Fruit fly (Drosophila melanogaster) whole organism, prepupa: ENCODE data around the gene CG34258.

ENCODE experiments used
- CG15336 ChIP-seq: fragments of 200-800 bp; sonication (Bioruptor generic); IDR thresholded peaks from 2 replicates; pipeline ENCODE4 v1.3.6; 2022; ENCODE audit warnings: missing biosample characterization, missing genetic modification characterization
- CG6276 ChIP-seq: fragments of 200-800 bp; sonication (Bioruptor generic); optimal IDR thresholded peaks from 2 replicates; lab custom pipeline; 2017; ENCODE audit warnings: missing biosample characterization, mild to moderate bottlenecking, missing genetic modification characterization
- CG8119 ChIP-seq: fragments of 200-800 bp; sonication (Bioruptor generic); IDR thresholded peaks from 3 replicates; pipeline ENCODE4 v1.3.6; 2022; ENCODE audit warnings: missing biosample characterization, missing genetic modification characterization
- Ets21C ChIP-seq: fragments of 200-800 bp; sonication (Bioruptor generic); optimal IDR thresholded peaks from 3 replicates; lab custom pipeline; 2016; ENCODE audit warnings: missing biosample characterization, missing genetic modification characterization
- Hr38 ChIP-seq: sonication (Bioruptor generic); optimal IDR thresholded peaks from 2 replicates; lab custom pipeline; 2016; ENCODE audit warnings: missing biosample characterization, missing genetic modification characterization
- Sox15 ChIP-seq: fragments of 200-800 bp; sonication (Bioruptor generic); optimal IDR thresholded peaks from 3 replicates; lab custom pipeline; 2016; ENCODE audit warnings: missing biosample characterization, missing genetic modification characterization
- salr ChIP-seq, 2 experiments: fragments of 200-800 bp; sonication (Bioruptor generic); optimal IDR thresholded peaks; 3 replicates each; lab custom pipeline; 2016 to 2018; ENCODE audit warnings: missing biosample characterization in 2 of 2, missing genetic modification characterization in 2 of 2, mild to moderate bottlenecking in 1 of 2

DNA sequence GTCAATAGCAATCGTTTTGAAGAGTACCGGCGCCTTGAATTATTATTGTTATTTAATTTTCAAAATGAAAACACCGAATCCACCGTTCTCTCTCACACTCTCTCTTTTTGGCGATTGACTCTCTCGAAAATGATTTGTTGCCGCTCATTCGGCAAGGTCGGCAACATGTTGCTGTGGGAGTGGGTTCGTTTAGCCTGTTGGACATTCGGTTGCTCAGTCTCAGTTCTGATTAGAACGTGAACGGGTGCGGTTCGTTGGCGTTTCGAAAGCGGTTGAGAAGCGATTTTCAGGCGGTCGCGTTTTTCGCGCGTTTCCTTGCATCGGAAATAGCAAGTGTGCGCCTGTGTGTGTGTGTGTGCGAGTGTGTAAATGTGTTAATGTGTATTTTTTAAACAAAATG is 12.7 kb downstream of the CG34258 start, which contains the start of gene Ac76E:
- TF ChIP-seq Ets21C (GFP tag; lab: Kevin White, UChicago) (no peak), CG6276 (GFP tag; lab: Kevin White, UChicago) (no peak), salr (GFP tag; optimal IDR thresholded peaks at IDR 0.05; lab: Kevin White, UChicago) (no peak), CG15336 (GFP tag; lab: Robert Waterston, UW) (0 out of 2 replicates have a peak, but pooled peaks have one; percentile 24), Hr38 (no peak), Sox15 (no peak), CG8119 (GFP tag; lab: Robert Waterston, UW) (no peak)
